Fruit fly (Drosophila melanogaster): ENCODE measurements around the gene CG33229.

dm6 chr3L:274855-275254 is 51.2 kb downstream of the CG33229 start, which contains the start of gene ttm2:
- TF ChIP-seq wek (GFP tag; optimal IDR thresholded peaks at IDR 0.05) = no peak
- no peak for TF ChIP-seq CG18599 (GFP tag; optimal IDR thresholded peaks at IDR 0.05)
- TF ChIP-seq CG15696 (tag; optimal IDR thresholded peaks at IDR 0.05) = no peak
- TF ChIP-seq CG42726 (GFP tag; IDR thresholded peaks at IDR 0.05; ENCODE audit: partially characterized antibody) = no peak
- no peak for TF ChIP-seq Bgb (GFP tag; IDR thresholded peaks at IDR 0.05; ENCODE audit: partially characterized antibody)
- no peak for TF ChIP-seq YL-1 (GFP tag; optimal IDR thresholded peaks at IDR 0.05)

Data from whole organism, embryonic.